Worm (Caenorhabditis elegans) whole organism, L1 larva: ENCODE measurements around the gene srlf-32.

Experiments used
- C04F5.9 ChIP-seq: sonication (generic microtip); optimal IDR thresholded peaks from 2 replicates; lab custom pipeline; 2016; ENCODE audit warnings: missing genetic modification characterization, missing compliant biosample characterization
- ceh-82 ChIP-seq, 3 experiments: fragments of 150-350 bp in 1 of 3; sonication (generic microtip) in 2 of 3; optimal IDR thresholded peaks; 2 replicates each; lab custom pipeline; 2014 to 2017; ENCODE audit warnings: missing biosample characterization in 3 of 3, missing genetic modification characterization in 3 of 3
- lin-39 ChIP-seq: fragments of 150-350 bp; optimal IDR thresholded peaks from 2 replicates; lab custom pipeline; 2014; ENCODE audit warnings: missing biosample characterization, missing genetic modification reagents, missing genetic modification characterization
- nhr-20 ChIP-seq: sonication (generic microtip); optimal IDR thresholded peaks from 2 replicates; lab custom pipeline; 2016; ENCODE audit warnings: mild to moderate bottlenecking, missing genetic modification characterization, missing compliant biosample characterization
- sptf-1 ChIP-seq: fragments of 150-350 bp; optimal IDR thresholded peaks from 2 replicates; lab custom pipeline; 2014; ENCODE audit warnings: missing biosample characterization, missing genetic modification characterization
- unc-62 ChIP-seq: fragments of 150-350 bp; optimal IDR thresholded peaks from 2 replicates; lab custom pipeline; 2014; ENCODE audit warnings: missing biosample characterization, missing genetic modification reagents, missing genetic modification characterization

ce11 chrIV:11937087-11937486 is 11.3 kb downstream of the srlf-32 start, which contains the start of gene slc-5A12:
- TF ChIP-seq ceh-82 (tag; optimal IDR thresholded peaks at IDR 0.05; lab: Kevin White, UChicago) (no peak), lin-39 (tag; lab: Kevin White, UChicago) (no peak), sptf-1 (tag; lab: Kevin White, UChicago) (no peak), nhr-20 (tag; lab: Kevin White, UChicago) (no peak), C04F5.9 (tag; lab: Kevin White, UChicago) (no peak), unc-62 (GFP tag; lab: Kevin White, UChicago) (no peak)
